Worm (Caenorhabditis elegans) whole organism, L3 larva: ENCODE results near the gene Y34F4.3.

Source experiments
- ama-1 ChIP-seq: fragments of 150-350 bp; optimal IDR thresholded peaks from 2 replicates; lab custom pipeline; 2018
- ceh-28 ChIP-seq: fragments of 150-350 bp; optimal IDR thresholded peaks from 2 replicates; lab custom pipeline; 2014; ENCODE audit warnings: missing biosample characterization, missing genetic modification reagents, missing genetic modification characterization
- lin-15B ChIP-seq: fragments of 150-350 bp; optimal IDR thresholded peaks from 2 replicates; lab custom pipeline; 2014; ENCODE audit warnings: missing biosample characterization, missing genetic modification characterization
- nhr-76 ChIP-seq: fragments of 150-350 bp; sonication (generic microtip); optimal IDR thresholded peaks from 5 replicates; lab custom pipeline; 2014; ENCODE audit warnings: missing biosample characterization, missing genetic modification characterization
- snpc-4 ChIP-seq: fragments of 150-350 bp; optimal IDR thresholded peaks from 2 replicates; lab custom pipeline; 2014; ENCODE audit warnings: missing biosample characterization, missing genetic modification characterization
- tbx-2 ChIP-seq: sonication (generic microtip); optimal IDR thresholded peaks from 2 replicates; lab custom pipeline; 2016; ENCODE audit warnings: mild to moderate bottlenecking, missing genetic modification characterization, missing compliant biosample characterization
- unc-39 ChIP-seq: sonication (generic microtip); optimal IDR thresholded peaks from 4 replicates; lab custom pipeline; 2017; ENCODE audit warnings: missing biosample characterization, missing genetic modification characterization
- ztf-11 ChIP-seq: fragments of 150-350 bp; optimal IDR thresholded peaks from 2 replicates; lab custom pipeline; 2014; ENCODE audit warnings: missing biosample characterization, missing genetic modification characterization

- TF ChIP-seq unc-39 (tag; lab: Kevin White, UChicago), result no peak
- no peak for TF ChIP-seq ztf-11 (tag; lab: Kevin White, UChicago)
- no peak for TF ChIP-seq nhr-76
- no peak for TF ChIP-seq ama-1
- peak; percentile 84 for TF ChIP-seq ceh-28 (tag; lab: Kevin White, UChicago)
- TF ChIP-seq lin-15B (tag; lab: Kevin White, UChicago), result no peak
- no peak for TF ChIP-seq snpc-4 (tag; lab: Kevin White, UChicago)
- no peak for TF ChIP-seq tbx-2 (tag; lab: Kevin White, UChicago)
Observed at ce11 chrIII:996564-996963, 19.4 kb downstream of the Y34F4.3 start.
